Fruit fly (Drosophila melanogaster) whole organism, wandering third instar larva: ENCODE results near the gene Elal.

Experiments used
- Abd-B ChIP-seq: fragments of >200 bp; optimal IDR thresholded peaks from 2 replicates; lab custom pipeline; 2017; ENCODE audit warnings: missing biosample characterization, missing genetic modification characterization
- CG32264 ChIP-seq: fragments of 200-800 bp; sonication (Bioruptor generic); optimal IDR thresholded peaks from 2 replicates; lab custom pipeline; 2016; ENCODE audit warnings: missing biosample characterization, missing genetic modification characterization
- CG9705 ChIP-seq: fragments of 200-800 bp; sonication (Bioruptor generic); optimal IDR thresholded peaks from 2 replicates; lab custom pipeline; 2018; ENCODE audit warnings: missing biosample characterization, mild to moderate bottlenecking, missing genetic modification characterization
- CrebA ChIP-seq: fragments of 200-800 bp; sonication (Bioruptor generic); optimal IDR thresholded peaks from 2 replicates; lab custom pipeline; 2016; ENCODE audit warnings: missing biosample characterization, mild to moderate bottlenecking, missing genetic modification characterization, borderline replicate concordance
- Dfd ChIP-seq: fragments of >200 bp; optimal IDR thresholded peaks from 2 replicates; lab custom pipeline; 2017; ENCODE audit warnings: missing biosample characterization, missing genetic modification characterization
- Dif ChIP-seq: fragments of 200-275, 200-300 bp; sonication (Bioruptor generic); optimal IDR thresholded peaks from 2 replicates; lab custom pipeline; 2018; ENCODE audit warnings: missing biosample characterization, missing genetic modification characterization; ENCODE audit not compliant: partially characterized antibody
- GATAd ChIP-seq: sonication (Bioruptor generic); optimal IDR thresholded peaks from 2 replicates; lab custom pipeline; 2016; ENCODE audit warnings: missing biosample characterization, missing genetic modification characterization
- HLH106 ChIP-seq: fragments of 200-800 bp; optimal IDR thresholded peaks from 3 replicates; lab custom pipeline; 2019; ENCODE audit warnings: missing biosample characterization, mild to moderate bottlenecking, missing genetic modification characterization, moderate library complexity
- Hnf4 ChIP-seq: fragments of 200-800 bp; sonication (Bioruptor generic); optimal IDR thresholded peaks from 2 replicates; lab custom pipeline; 2016; ENCODE audit warnings: missing biosample characterization, mild to moderate bottlenecking, missing genetic modification characterization
- Hr78 ChIP-seq: fragments of >200 bp; optimal IDR thresholded peaks from 2 replicates; lab custom pipeline; 2017; ENCODE audit warnings: missing biosample characterization, missing genetic modification characterization
- Hr83 ChIP-seq: fragments of 200-300 bp; sonication (Bioruptor generic); optimal IDR thresholded peaks from 2 replicates; lab custom pipeline; 2016; ENCODE audit warnings: missing biosample characterization, mild to moderate bottlenecking, missing genetic modification characterization, moderate library complexity; ENCODE audit not compliant: poor library complexity, severe bottlenecking
- Jra ChIP-seq: sonication (Bioruptor generic); optimal IDR thresholded peaks from 2 replicates; lab custom pipeline; 2016; ENCODE audit warnings: missing biosample characterization, missing genetic modification characterization
- Mio ChIP-seq: sonication (Bioruptor generic); optimal IDR thresholded peaks from 2 replicates; lab custom pipeline; 2016; ENCODE audit warnings: missing biosample characterization, missing genetic modification characterization
- Myc ChIP-seq: fragments of >200 bp; optimal IDR thresholded peaks from 2 replicates; lab custom pipeline; 2017
- N ChIP-seq: fragments of >200 bp; optimal IDR thresholded peaks from 2 replicates; lab custom pipeline; 2018; ENCODE audit warnings: missing biosample characterization, missing external identifiers, missing genetic modification characterization
- OdsH ChIP-seq: fragments of 200-800 bp; sonication (Bioruptor generic); optimal IDR thresholded peaks from 2 replicates; lab custom pipeline; 2016; ENCODE audit warnings: missing biosample characterization, mild to moderate bottlenecking, missing genetic modification characterization
- Rel ChIP-seq, 2 experiments: fragments of 200-800 bp; sonication (Bioruptor generic) in 1 of 2; optimal IDR thresholded peaks; 2 replicates in 1 of 2; 3 replicates in 1 of 2; lab custom pipeline; 2016 to 2019; ENCODE audit warnings: mild to moderate bottlenecking in 2 of 2, missing biosample characterization in 2 of 2, missing genetic modification characterization in 2 of 2, moderate library complexity in 1 of 2
- Sp1 ChIP-seq: fragments of 200-800 bp; sonication (Bioruptor generic); optimal IDR thresholded peaks from 3 replicates; lab custom pipeline; 2019; ENCODE audit warnings: missing biosample characterization, mild to moderate bottlenecking, missing genetic modification characterization, moderate library complexity
- Vsx2 ChIP-seq: fragments of 200-300, 225-300 bp; sonication (Bioruptor generic); optimal IDR thresholded peaks from 2 replicates; lab custom pipeline; 2018; ENCODE audit warnings: missing biosample characterization, missing genetic modification characterization; ENCODE audit not compliant: partially characterized antibody
- br ChIP-seq: fragments of 200-800 bp; sonication (Bioruptor generic); optimal IDR thresholded peaks from 2 replicates; lab custom pipeline; 2016; ENCODE audit warnings: missing biosample characterization, missing genetic modification characterization
- brk ChIP-seq: fragments of 200-800 bp; sonication (Bioruptor generic); optimal IDR thresholded peaks from 2 replicates; lab custom pipeline; 2016; ENCODE audit warnings: missing biosample characterization, mild to moderate bottlenecking, missing genetic modification characterization
- dl ChIP-seq, 2 experiments: fragments of 175-275, 200-275 bp in 1 of 2; fragments of 200-275 bp in 1 of 2; sonication (Bioruptor generic); optimal IDR thresholded peaks; lab custom pipeline; 2018; ENCODE audit warnings: mild to moderate bottlenecking in 2 of 2, missing biosample characterization in 2 of 2, missing genetic modification characterization in 2 of 2, moderate library complexity in 2 of 2; ENCODE audit not compliant: partially characterized antibody in 2 of 2, insufficient read depth in 1 of 2
- dmrt93B ChIP-seq: fragments of 200-800 bp; sonication (Bioruptor generic); optimal IDR thresholded peaks from 2 replicates; lab custom pipeline; 2018; ENCODE audit warnings: missing biosample characterization, mild to moderate bottlenecking, missing genetic modification characterization
- dsf ChIP-seq: sonication (Bioruptor generic); optimal IDR thresholded peaks from 2 replicates; lab custom pipeline; 2016; ENCODE audit warnings: missing biosample characterization, missing genetic modification characterization, borderline replicate concordance
- ey ChIP-seq: fragments of 200-800 bp; sonication (Bioruptor generic); optimal IDR thresholded peaks from 2 replicates; lab custom pipeline; 2016; ENCODE audit warnings: missing biosample characterization, missing genetic modification characterization
- foxo ChIP-seq, 2 experiments: fragments of 200-800 bp; sonication (Bioruptor generic); optimal IDR thresholded peaks; 2 replicates in 1 of 2; 3 replicates in 1 of 2; lab custom pipeline; 2016 to 2017; ENCODE audit warnings: missing biosample characterization in 2 of 2, missing genetic modification characterization in 2 of 2
- fru ChIP-seq: fragments of 200-800 bp; sonication (Bioruptor generic); optimal IDR thresholded peaks from 3 replicates; lab custom pipeline; 2016; ENCODE audit warnings: missing biosample characterization, mild to moderate bottlenecking, missing genetic modification characterization
- h ChIP-seq: fragments of 200-800 bp; sonication (Bioruptor generic); optimal IDR thresholded peaks from 3 replicates; lab custom pipeline; 2016; ENCODE audit warnings: missing biosample characterization, mild to moderate bottlenecking, missing genetic modification characterization
- jim ChIP-seq: fragments of 175-275, 200-325 bp; sonication (Bioruptor generic); optimal IDR thresholded peaks from 2 replicates; lab custom pipeline; 2016; ENCODE audit warnings: missing biosample characterization, mild to moderate bottlenecking, missing genetic modification characterization
- lola ChIP-seq: fragments of >200 bp; optimal IDR thresholded peaks from 2 replicates; lab custom pipeline; 2017; ENCODE audit warnings: missing biosample characterization, missing genetic modification characterization
- pan ChIP-seq: fragments of >200 bp; optimal IDR thresholded peaks from 2 replicates; lab custom pipeline; 2017
- psq ChIP-seq: fragments of 200-800 bp; sonication (Bioruptor generic); optimal IDR thresholded peaks from 3 replicates; lab custom pipeline; 2017; ENCODE audit warnings: missing biosample characterization, mild to moderate bottlenecking, missing genetic modification characterization, moderate library complexity
- rgr ChIP-seq: fragments of 200-800 bp; sonication (Bioruptor generic); optimal IDR thresholded peaks from 3 replicates; lab custom pipeline; 2016; ENCODE audit warnings: missing biosample characterization, mild to moderate bottlenecking, missing genetic modification characterization
- sage ChIP-seq: fragments of 200-800 bp; sonication (Bioruptor generic); optimal IDR thresholded peaks from 2 replicates; lab custom pipeline; 2016; ENCODE audit warnings: missing biosample characterization, mild to moderate bottlenecking, missing genetic modification characterization
- sv ChIP-seq: fragments of 200-800 bp; sonication (Bioruptor generic); optimal IDR thresholded peaks from 3 replicates; lab custom pipeline; 2016; ENCODE audit warnings: missing biosample characterization, missing genetic modification characterization
- tai ChIP-seq: sonication (Bioruptor generic); optimal IDR thresholded peaks from 2 replicates; lab custom pipeline; 2016; ENCODE audit warnings: missing biosample characterization, missing genetic modification characterization
- usp ChIP-seq: fragments of >200 bp; optimal IDR thresholded peaks from 2 replicates; lab custom pipeline; 2017; ENCODE audit warnings: missing biosample characterization, missing genetic modification characterization
- woc ChIP-seq: sonication (Bioruptor generic); optimal IDR thresholded peaks from 2 replicates; lab custom pipeline; 2016; ENCODE audit warnings: missing biosample characterization, mild to moderate bottlenecking, missing genetic modification characterization

Elal gene

DNA sequence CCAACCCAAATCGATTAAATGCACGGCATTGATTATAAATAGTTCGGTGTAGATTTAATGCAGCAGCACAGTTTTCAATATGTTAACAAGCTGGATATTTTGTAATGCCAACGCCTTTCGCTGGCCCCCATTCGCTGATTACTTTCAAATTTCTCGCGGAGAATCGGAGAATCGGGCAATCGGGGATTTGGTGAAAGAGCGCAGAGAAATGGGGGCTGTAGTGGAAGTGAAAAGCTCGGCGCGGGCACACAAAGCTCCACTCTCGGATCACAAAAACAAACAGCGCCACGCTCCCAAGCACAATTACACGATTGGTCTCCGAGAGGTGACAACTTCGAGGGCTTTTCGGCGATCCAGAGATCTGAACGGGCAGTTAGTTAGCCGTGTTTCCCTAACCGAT lies 23.5 kb upstream of the Elal start, which contains the start of gene Esp:
Gene Esp (plus strand): TSS at position 301 of the 400 bp plus-strand sequence.
- TF ChIP-seq sage (GFP tag; lab: Kevin White, UChicago) (no peak), OdsH (no peak), h (no peak), Abd-B (no peak), ey (no peak), br (GFP tag; lab: Kevin White, UChicago) (no peak), foxo (GFP tag; optimal IDR thresholded peaks at IDR 0.05; lab: Kevin White, UChicago) (no peak), tai (GFP tag; lab: Kevin White, UChicago) (no peak), Vsx2 (GFP tag; lab: Kevin White, UChicago) (no peak), N (GFP tag; lab: Kevin White, UChicago) (no peak), pan (lab: Kevin White, UChicago) (no peak), jim (GFP tag; lab: Kevin White, UChicago) (no peak), woc (no peak), Mio (GFP tag; lab: Kevin White, UChicago) (no peak)

DNA sequence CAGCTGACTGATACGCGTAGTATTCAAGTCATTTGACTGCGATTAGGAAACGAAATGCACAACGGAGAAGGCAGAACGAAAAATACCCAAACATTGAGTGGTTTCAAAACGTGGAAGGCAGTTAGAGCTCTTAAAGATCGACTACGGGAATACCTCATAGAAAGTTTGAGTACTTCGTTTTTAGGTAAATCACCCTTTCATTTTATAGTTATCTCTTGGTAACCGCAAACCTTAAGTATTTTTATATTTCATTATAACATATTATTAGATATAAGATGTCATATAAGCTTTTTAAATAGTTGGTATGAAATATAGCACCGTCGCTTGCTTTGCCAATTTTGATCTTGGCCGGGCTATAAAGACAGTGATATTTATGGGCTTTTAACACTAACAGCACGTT lies 20.0 kb upstream of the Elal start:
- TF ChIP-seq CG9705 (GFP tag; lab: Kevin White, UChicago) (no peak), GATAd (GFP tag; lab: Kevin White, UChicago) (no peak), dmrt93B (no peak), Hr78 (no peak), ey (no peak), rgr (GFP tag; lab: Kevin White, UChicago) (no peak)

DNA sequence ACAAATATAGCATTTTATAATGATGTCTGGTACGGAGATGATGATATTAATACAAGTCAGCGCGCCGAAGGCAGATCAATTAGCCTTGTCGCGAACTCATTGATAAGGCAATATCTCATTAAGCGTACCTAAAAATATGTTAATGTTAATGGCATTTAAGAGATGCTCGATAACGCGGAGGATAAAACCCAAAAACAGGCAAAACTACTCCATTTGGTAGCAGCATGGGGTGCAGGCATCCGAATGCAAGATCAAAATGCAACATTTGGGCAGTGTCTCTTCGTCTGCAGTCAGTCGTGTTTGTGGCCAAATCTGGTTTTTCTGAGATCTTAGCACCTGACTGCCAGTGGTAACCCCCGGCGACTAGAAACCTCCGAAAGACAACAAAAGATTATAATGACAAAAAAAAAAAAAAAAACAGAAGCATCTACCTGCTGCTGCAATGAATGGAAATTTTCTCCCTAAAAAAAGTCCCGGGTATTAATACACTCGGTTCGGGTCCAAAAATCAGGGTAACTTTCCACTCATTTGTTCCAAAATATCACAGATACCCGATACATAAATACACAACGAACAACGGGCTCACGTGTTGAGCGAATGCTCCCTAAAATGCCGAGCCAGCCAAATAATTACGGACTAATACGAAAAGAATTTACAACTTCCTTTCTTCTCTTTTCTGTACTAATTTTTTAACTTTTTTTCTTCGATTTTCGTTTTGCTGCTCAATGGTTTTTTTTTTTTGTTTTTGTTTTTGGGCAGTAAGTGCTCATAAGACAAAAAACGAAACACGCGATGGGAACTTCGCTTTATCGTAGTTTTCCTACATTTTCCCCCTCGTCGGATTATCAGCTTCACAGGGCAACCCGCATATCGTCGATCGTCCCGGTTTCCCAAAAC lies 18.9 kb upstream of the Elal start:
- TF ChIP-seq Jra (GFP tag; lab: Kevin White, UChicago) (no peak), Rel (GFP tag; optimal IDR thresholded peaks at IDR 0.05; lab: Kevin White, UChicago) (no peak), Rel (tag; optimal IDR thresholded peaks at IDR 0.05; lab: Kevin White, UChicago) (peak; percentile 52)

DNA sequence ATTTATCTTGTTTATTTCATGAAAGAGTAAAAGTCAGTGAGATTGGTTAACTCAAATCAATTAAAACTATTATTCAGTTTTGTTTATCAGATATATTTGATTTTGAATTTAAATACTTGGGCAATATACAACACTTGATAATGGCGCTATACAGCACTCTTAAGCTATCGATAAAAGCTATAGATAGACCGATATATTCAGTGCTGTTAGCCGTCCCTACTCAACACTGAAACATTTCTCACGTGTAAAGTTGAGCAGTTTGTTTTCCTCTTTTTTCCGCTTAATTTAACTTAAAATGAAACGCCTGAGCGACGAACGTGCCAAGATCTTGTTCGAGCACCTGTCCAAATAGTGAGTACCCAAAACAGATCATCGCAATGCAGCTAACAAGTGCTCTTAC lies 14.7 kb upstream of the Elal start, which contains the start of gene CG7006:
Gene CG7006 (plus strand): TSS at position 208 of the 400 bp plus-strand sequence.
- TF ChIP-seq GATAd (GFP tag; lab: Kevin White, UChicago) (peak; percentile 46), usp (no peak), rgr (GFP tag; lab: Kevin White, UChicago) (peak; percentile 89), br (GFP tag; lab: Kevin White, UChicago) (peak; percentile 80), psq (peak; percentile 74), dmrt93B (peak; percentile 54), Hr78 (no peak), HLH106 (peak; percentile 69), Vsx2 (GFP tag; lab: Kevin White, UChicago) (peak; percentile 21), Abd-B (no peak), woc (no peak), ey (peak; percentile 74), N (GFP tag; lab: Kevin White, UChicago) (no peak), brk (GFP tag; lab: Kevin White, UChicago) (no peak), sage (GFP tag; lab: Kevin White, UChicago) (no peak), Mio (GFP tag; lab: Kevin White, UChicago) (peak; percentile 2), Rel (GFP tag; optimal IDR thresholded peaks at IDR 0.05; lab: Kevin White, UChicago) (no peak), Rel (tag; optimal IDR thresholded peaks at IDR 0.05; lab: Kevin White, UChicago) (peak; percentile 27), Dfd (GFP tag; lab: Kevin White, UChicago) (no peak), jim (GFP tag; lab: Kevin White, UChicago) (peak; percentile 27), pan (lab: Kevin White, UChicago) (no peak), dl (GFP tag; optimal IDR thresholded peaks at IDR 0.05; lab: Kevin White, UChicago; ENCODE audit: insufficient read depth in 1 of 2, partially characterized antibody in 2 of 2) (no peak), CG32264 (no peak), Jra (GFP tag; lab: Kevin White, UChicago) (peak; percentile 89), Sp1 (GFP tag; lab: Kevin White, UChicago) (no peak), Myc (peak; percentile 63), Dif (GFP tag; lab: Kevin White, UChicago) (no peak), tai (GFP tag; lab: Kevin White, UChicago) (no peak), lola (GFP tag; lab: Kevin White, UChicago) (no peak), Hr83 (GFP tag; lab: Kevin White, UChicago) (peak; percentile 98), sv (peak; percentile 78), dsf (GFP tag; lab: Kevin White, UChicago) (peak; percentile 76), CrebA (GFP tag; lab: Kevin White, UChicago) (no peak), CG9705 (GFP tag; lab: Kevin White, UChicago) (peak; percentile 74), OdsH (peak; percentile 71), h (peak; percentile 85), fru (no peak), foxo (GFP tag; optimal IDR thresholded peaks at IDR 0.05; lab: Kevin White, UChicago) (peak in 1 of 2 experiments; percentile 88), Hnf4 (GFP tag; lab: Kevin White, UChicago) (peak; percentile 97)
